Fruit fly (Drosophila melanogaster): Measurements from ENCODE around the gene CG18178.

The CG18178 gene

dm6 chr3L:9745393-9745792 lies 26.4 kb upstream of the CG18178 start:
- TF ChIP-seq h (optimal IDR thresholded peaks at IDR 0.05) (no peak), ttk (optimal IDR thresholded peaks at IDR 0.05) (no peak), psq (optimal IDR thresholded peaks at IDR 0.05) (no peak), insv (optimal IDR thresholded peaks at IDR 0.05) (no peak), Myc (optimal IDR thresholded peaks at IDR 0.05) (no peak), Sin3A (optimal IDR thresholded peaks at IDR 0.05) (no peak)

DNA sequence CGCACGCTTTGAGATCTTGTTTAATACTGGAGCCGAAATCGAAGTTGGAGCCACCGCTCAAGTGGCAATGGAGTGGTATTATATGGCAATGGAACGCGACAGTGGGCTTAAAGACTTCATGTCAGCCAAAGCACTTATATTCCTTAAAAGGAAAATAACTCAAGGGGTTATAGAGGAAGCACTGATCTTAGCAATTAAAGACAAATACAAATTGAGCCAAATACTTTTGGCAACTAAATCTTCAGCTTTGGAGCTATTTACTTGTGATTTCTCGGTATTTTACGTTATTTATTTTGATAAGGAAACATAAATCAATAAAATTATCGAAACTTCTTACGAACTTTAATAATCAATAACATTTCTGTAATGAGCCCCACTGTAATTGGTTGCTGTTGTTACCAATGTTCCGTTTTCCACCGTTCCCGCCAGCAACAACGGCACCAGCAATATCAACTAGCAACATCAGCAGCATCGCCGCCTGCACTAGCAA lies 25.2 kb upstream of the CG18178 start:
- TF ChIP-seq h (optimal IDR thresholded peaks at IDR 0.05) (no peak), insv (optimal IDR thresholded peaks at IDR 0.05) (no peak), Myc (optimal IDR thresholded peaks at IDR 0.05) (no peak), Sin3A (optimal IDR thresholded peaks at IDR 0.05) (no peak), psq (optimal IDR thresholded peaks at IDR 0.05) (no peak), ttk (optimal IDR thresholded peaks at IDR 0.05) (no peak)

DNA sequence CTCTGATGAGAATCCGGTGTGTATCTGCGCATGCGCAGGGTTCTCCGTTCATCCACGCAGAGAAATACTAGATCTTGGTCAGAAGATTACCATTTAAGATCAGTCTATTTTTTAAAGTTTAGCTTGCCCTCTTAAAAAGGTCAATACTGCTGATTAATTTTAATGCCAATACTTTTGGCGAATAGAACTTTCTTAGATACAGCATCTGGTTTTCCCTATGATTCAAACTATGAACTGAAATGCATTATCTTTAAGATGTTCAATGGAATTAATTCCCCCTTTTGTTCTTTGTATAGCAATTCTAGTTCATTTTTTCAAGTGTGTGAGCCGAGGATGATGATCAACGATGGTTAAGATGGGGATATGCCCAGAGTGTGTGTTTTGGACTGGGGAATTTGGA lies 23.4 kb upstream of the CG18178 start:
- no peak for TF ChIP-seq psq (optimal IDR thresholded peaks at IDR 0.05)
- TF ChIP-seq ttk (optimal IDR thresholded peaks at IDR 0.05): no peak
- no peak for TF ChIP-seq Myc (optimal IDR thresholded peaks at IDR 0.05)
- TF ChIP-seq insv (optimal IDR thresholded peaks at IDR 0.05): no peak
- TF ChIP-seq Sin3A (optimal IDR thresholded peaks at IDR 0.05): no peak
- TF ChIP-seq h (optimal IDR thresholded peaks at IDR 0.05): no peak

- no peak for TF ChIP-seq Myc (optimal IDR thresholded peaks at IDR 0.05)
- TF ChIP-seq insv (optimal IDR thresholded peaks at IDR 0.05): no peak
- TF ChIP-seq h (optimal IDR thresholded peaks at IDR 0.05): no peak
- TF ChIP-seq ttk (optimal IDR thresholded peaks at IDR 0.05): no peak
- TF ChIP-seq psq (optimal IDR thresholded peaks at IDR 0.05): no peak
- TF ChIP-seq Sin3A (optimal IDR thresholded peaks at IDR 0.05): no peak
These were observed 20.7 kb upstream of the CG18178 start for dm6 chr3L:9739629-9740028.

dm6 chr3L:9733563-9733962 lies 14.6 kb upstream of the CG18178 start, which contains the start of gene CG6749:
CG6749 (minus strand) TSS chr3L:9733807.
- TF ChIP-seq h (optimal IDR thresholded peaks at IDR 0.05): no peak

- TF ChIP-seq psq (optimal IDR thresholded peaks at IDR 0.05): no peak
- no peak for TF ChIP-seq insv (optimal IDR thresholded peaks at IDR 0.05)
- no peak for TF ChIP-seq Myc (optimal IDR thresholded peaks at IDR 0.05)
- no peak for TF ChIP-seq Sin3A (optimal IDR thresholded peaks at IDR 0.05)
- TF ChIP-seq h (optimal IDR thresholded peaks at IDR 0.05): no peak
- no peak for TF ChIP-seq ttk (optimal IDR thresholded peaks at IDR 0.05)
These were observed 11.0 kb upstream of the CG18178 start, which contains the start of gene ATPsynB for dm6 chr3L:9729795-9730421. ATPsynB (plus strand) TSS chr3L:9729999.

dm6 chr3L:9726707-9727106 lies 7.8 kb upstream of the CG18178 start, which contains the start of gene Naa60:
Naa60 (plus strand) TSS chr3L:9726895.
- TF ChIP-seq Myc (optimal IDR thresholded peaks at IDR 0.05) (no peak), insv (optimal IDR thresholded peaks at IDR 0.05) (no peak), h (optimal IDR thresholded peaks at IDR 0.05) (no peak), Sin3A (optimal IDR thresholded peaks at IDR 0.05) (no peak), psq (optimal IDR thresholded peaks at IDR 0.05) (no peak), ttk (optimal IDR thresholded peaks at IDR 0.05) (no peak)

dm6 chr3L:9723108-9723507 lies 4.2 kb upstream of the CG18178 start, which contains the start of the genes nbs and defl:
nbs (minus strand) TSS chr3L:9723194.
defl (plus strand) TSS chr3L:9723423.
- TF ChIP-seq h (optimal IDR thresholded peaks at IDR 0.05) (no peak), insv (optimal IDR thresholded peaks at IDR 0.05) (no peak), psq (optimal IDR thresholded peaks at IDR 0.05) (no peak), Sin3A (optimal IDR thresholded peaks at IDR 0.05) (no peak), ttk (optimal IDR thresholded peaks at IDR 0.05) (no peak), Myc (optimal IDR thresholded peaks at IDR 0.05) (no peak)

DNA sequence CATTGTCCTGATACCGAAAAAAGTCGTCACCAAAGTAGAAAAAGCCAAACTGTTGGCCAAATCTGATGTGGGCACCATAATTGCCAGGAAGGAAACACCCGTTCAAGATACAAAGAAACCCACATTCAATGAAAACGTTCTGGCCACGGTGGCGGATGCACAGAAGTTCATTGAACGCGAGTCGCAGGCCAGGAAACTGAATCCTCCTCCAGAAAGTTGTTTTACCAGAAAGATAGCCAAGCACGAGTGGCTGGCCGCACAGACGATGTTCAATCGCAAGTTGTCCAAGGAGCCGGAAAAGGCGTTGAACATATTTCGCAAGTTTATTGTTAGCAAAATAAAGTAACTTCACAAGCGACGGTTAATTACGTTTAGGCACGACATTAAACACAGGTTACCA lies 1.2 kb upstream of the CG18178 start:
- TF ChIP-seq insv (optimal IDR thresholded peaks at IDR 0.05): no peak
- no peak for TF ChIP-seq Sin3A (optimal IDR thresholded peaks at IDR 0.05)
- TF ChIP-seq Myc (optimal IDR thresholded peaks at IDR 0.05): no peak
- no peak for TF ChIP-seq h (optimal IDR thresholded peaks at IDR 0.05)
- no peak for TF ChIP-seq ttk (optimal IDR thresholded peaks at IDR 0.05)
- no peak for TF ChIP-seq psq (optimal IDR thresholded peaks at IDR 0.05)

DNA sequence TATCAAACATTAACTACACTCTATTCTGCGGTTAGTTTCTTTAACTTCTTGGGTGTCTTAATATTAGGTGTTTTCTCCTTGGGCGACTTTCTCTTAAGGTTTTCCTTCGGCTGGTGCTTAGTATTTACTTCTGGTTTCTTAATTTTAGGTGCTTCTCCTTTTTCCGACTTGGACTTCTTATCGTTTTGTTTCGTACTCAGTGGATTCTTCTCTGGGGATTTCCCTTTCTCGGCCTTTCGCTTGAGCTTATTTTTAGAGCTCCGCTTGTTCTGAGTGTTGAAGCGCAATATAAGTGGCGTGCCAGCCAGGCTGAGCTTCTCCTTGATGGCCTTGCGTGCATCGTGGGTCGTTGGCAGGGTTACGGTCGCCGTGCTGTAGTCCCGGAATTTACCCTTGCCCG lies 1.1 kb downstream of the CG18178 start:
- no peak for TF ChIP-seq h (optimal IDR thresholded peaks at IDR 0.05)
- no peak for TF ChIP-seq Myc (optimal IDR thresholded peaks at IDR 0.05)
- no peak for TF ChIP-seq ttk (optimal IDR thresholded peaks at IDR 0.05)
- TF ChIP-seq psq (optimal IDR thresholded peaks at IDR 0.05): no peak
- TF ChIP-seq insv (optimal IDR thresholded peaks at IDR 0.05): no peak
- no peak for TF ChIP-seq Sin3A (optimal IDR thresholded peaks at IDR 0.05)

DNA sequence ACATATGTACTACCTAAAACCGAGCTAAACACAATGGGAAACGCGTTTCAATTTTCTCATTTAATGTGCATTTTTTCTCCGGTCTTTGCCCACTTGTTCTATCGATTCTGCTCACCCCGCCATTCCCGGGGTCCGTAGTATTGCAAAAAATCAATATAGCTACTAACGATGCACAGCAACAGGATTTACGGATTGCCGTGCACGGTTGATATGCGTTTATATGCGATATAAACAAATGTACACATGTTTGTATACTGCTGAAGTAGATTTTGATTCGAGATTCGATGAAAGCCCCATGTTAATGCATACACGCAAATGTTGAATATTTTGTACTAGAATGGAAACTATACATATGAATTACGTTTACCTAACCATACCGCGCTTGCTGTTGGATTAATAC lies 1.8 kb downstream of the CG18178 start:
- no peak for TF ChIP-seq Myc (optimal IDR thresholded peaks at IDR 0.05)
- no peak for TF ChIP-seq ttk (optimal IDR thresholded peaks at IDR 0.05)
- TF ChIP-seq h (optimal IDR thresholded peaks at IDR 0.05): no peak
- no peak for TF ChIP-seq psq (optimal IDR thresholded peaks at IDR 0.05)
- TF ChIP-seq Sin3A (optimal IDR thresholded peaks at IDR 0.05): no peak
- TF ChIP-seq insv (optimal IDR thresholded peaks at IDR 0.05): no peak

- TF ChIP-seq Myc (optimal IDR thresholded peaks at IDR 0.05): no peak
- TF ChIP-seq h (optimal IDR thresholded peaks at IDR 0.05): no peak
- no peak for TF ChIP-seq ttk (optimal IDR thresholded peaks at IDR 0.05)
- TF ChIP-seq insv (optimal IDR thresholded peaks at IDR 0.05): no peak
These were observed 2.3 kb downstream of the CG18178 start for dm6 chr3L:9716595-9716994.
